Fruit fly (Drosophila melanogaster): ENCODE results near the gene Ip259.

Ip259 gene

DNA sequence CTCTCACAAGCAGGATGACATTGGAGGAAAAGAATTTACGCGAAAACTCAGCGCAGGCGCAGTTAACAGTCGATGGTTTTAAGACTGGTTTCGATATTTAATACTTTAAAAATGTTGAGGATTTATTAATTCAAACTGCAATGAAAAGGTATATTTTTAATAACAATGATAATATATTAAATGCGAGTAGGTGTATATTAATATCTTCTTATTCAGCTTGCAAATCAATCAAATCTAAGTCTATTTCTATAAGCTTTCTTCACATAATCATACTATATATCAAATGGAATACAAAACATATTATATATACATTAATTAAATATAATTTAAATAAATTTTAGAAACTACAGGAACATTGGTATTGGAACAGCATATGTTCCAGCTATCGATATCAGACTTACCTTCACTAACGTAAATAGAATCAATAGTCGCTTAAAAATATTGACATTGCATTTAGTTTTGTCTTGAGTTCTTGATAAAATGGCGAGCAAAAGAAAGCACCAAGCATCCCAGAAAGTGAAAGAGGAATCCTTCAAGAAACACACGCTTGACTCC lies 27.5 kb downstream of the Ip259 start, which contains the start of the genes TBC1D16 and holn1 (continued):
- TF ChIP-seq B-H1 (GFP tag; IDR thresholded peaks at IDR 0.05): no peak
- TF ChIP-seq H15 (GFP tag; IDR thresholded peaks at IDR 0.05): no peak
- TF ChIP-seq CG7745 (tag; optimal IDR thresholded peaks at IDR 0.05): no peak
- no peak for TF ChIP-seq dimm (GFP tag; IDR thresholded peaks at IDR 0.05)
- TF ChIP-seq zen (tag; optimal IDR thresholded peaks at IDR 0.05): peak; percentile 1
- no peak for TF ChIP-seq MESR4 (GFP tag; optimal IDR thresholded peaks at IDR 0.05)
- TF ChIP-seq Doc3 (GFP tag; IDR thresholded peaks at IDR 0.05; ENCODE audit: partially characterized antibody): peak; percentile 27; the same call in 1 of the 3 replicates
- TF ChIP-seq CG13287 (GFP tag; IDR thresholded peaks at IDR 0.05; ENCODE audit: partially characterized antibody): peak; percentile 78
- TF ChIP-seq Fer3 (tag; optimal IDR thresholded peaks at IDR 0.05): no peak
- no peak for TF ChIP-seq NC2β (GFP tag; optimal IDR thresholded peaks at IDR 0.05)
- TF ChIP-seq CG4404 (GFP tag; IDR thresholded peaks at IDR 0.05): no peak
- TF ChIP-seq grn (GFP tag; optimal IDR thresholded peaks at IDR 0.05): no peak
- no peak for TF ChIP-seq TFAM (GFP tag; optimal IDR thresholded peaks at IDR 0.05)
- no peak for TF ChIP-seq gsb (GFP tag; IDR thresholded peaks at IDR 0.05)
- no peak for TF ChIP-seq her (GFP tag; optimal IDR thresholded peaks at IDR 0.05)
- TF ChIP-seq CG10431 (GFP tag; optimal IDR thresholded peaks at IDR 0.05): no peak
- no peak for TF ChIP-seq h (optimal IDR thresholded peaks at IDR 0.05)
- TF ChIP-seq Nf-YC (tag; optimal IDR thresholded peaks at IDR 0.05): peak; percentile 13
- no peak for TF ChIP-seq Lpt (GFP tag; optimal IDR thresholded peaks at IDR 0.05)
- peak; percentile 53; the same call in 1 of the 2 replicates for TF ChIP-seq hbn (GFP tag; IDR thresholded peaks at IDR 0.05; ENCODE audit: partially characterized antibody)
- no peak for TF ChIP-seq al (GFP tag; IDR thresholded peaks at IDR 0.05)
- TF ChIP-seq crp (GFP tag; optimal IDR thresholded peaks at IDR 0.05): peak in 1 of 2 experiments; percentile 20
- no peak for TF ChIP-seq CG30403 (GFP tag; optimal IDR thresholded peaks at IDR 0.05)
- no peak for TF ChIP-seq ase (GFP tag; IDR thresholded peaks at IDR 0.05)
- no peak for TF ChIP-seq Opbp (GFP tag; IDR thresholded peaks at IDR 0.05; ENCODE audit: partially characterized antibody)
- TF ChIP-seq Xrp1 (GFP tag; IDR thresholded peaks at IDR 0.05): 0 out of 2 replicates have a peak, but pooled peaks have one; percentile 25
- TF ChIP-seq sisA (GFP tag; IDR thresholded peaks at IDR 0.05): no peak
- TF ChIP-seq CG31224 (GFP tag; IDR thresholded peaks at IDR 0.05): no peak
- no peak for TF ChIP-seq Sin3A (optimal IDR thresholded peaks at IDR 0.05)
- no peak for TF ChIP-seq tll (GFP tag; optimal IDR thresholded peaks at IDR 0.05)
- no peak for TF ChIP-seq Oaz (GFP tag; IDR thresholded peaks at IDR 0.05)
- TF ChIP-seq CG12391 (tag; optimal IDR thresholded peaks at IDR 0.05): peak; percentile 13
- no peak for TF ChIP-seq gce (GFP tag; IDR thresholded peaks at IDR 0.05)
- TF ChIP-seq Max (GFP tag; optimal IDR thresholded peaks at IDR 0.05): no peak
- TF ChIP-seq CG8388 (GFP tag; optimal IDR thresholded peaks at IDR 0.05): no peak
- no peak for TF ChIP-seq br (optimal IDR thresholded peaks at IDR 0.05)
- TF ChIP-seq lab (GFP tag; optimal IDR thresholded peaks at IDR 0.05): no peak
- no peak for TF ChIP-seq mirr (GFP tag; optimal IDR thresholded peaks at IDR 0.05)
- peak; percentile 3 for TF ChIP-seq nerfin-1 (tag; optimal IDR thresholded peaks at IDR 0.05)
- TF ChIP-seq Gug (GFP tag; IDR thresholded peaks at IDR 0.05): no peak
- TF ChIP-seq CG11085 (GFP tag; IDR thresholded peaks at IDR 0.05): no peak
- TF ChIP-seq CG6813 (GFP tag; optimal IDR thresholded peaks at IDR 0.05): no peak
- no peak for TF ChIP-seq CG2678 (tag; optimal IDR thresholded peaks at IDR 0.05)
- no peak for TF ChIP-seq fru (optimal IDR thresholded peaks at IDR 0.05)
- TF ChIP-seq CG9437 (GFP tag; optimal IDR thresholded peaks at IDR 0.05): no peak
- no peak for TF ChIP-seq eve (GFP tag; optimal IDR thresholded peaks at IDR 0.05)
- peak; percentile 5 for TF ChIP-seq phol (tag; optimal IDR thresholded peaks at IDR 0.05)
- no peak for TF ChIP-seq wdn (GFP tag; IDR thresholded peaks at IDR 0.05)
- TF ChIP-seq Ada2b (GFP tag; IDR thresholded peaks at IDR 0.05): no peak
- no peak for TF ChIP-seq Six4 (GFP tag; optimal IDR thresholded peaks at IDR 0.05)
- no peak for TF ChIP-seq CG13123 (GFP tag; optimal IDR thresholded peaks at IDR 0.05)
- no peak for TF ChIP-seq CG15601 (tag; optimal IDR thresholded peaks at IDR 0.05)
